Fruit fly (Drosophila melanogaster) Kc167 (cell line): ENCODE measurements around the gene dachs.

ENCODE experiments used
- Myc ChIP-seq: fragments of >200 bp; optimal IDR thresholded peaks from 2 replicates; lab custom pipeline; 2017; ENCODE audit warnings: missing external identifiers
- Sin3A ChIP-seq: fragments of >200 bp; optimal IDR thresholded peaks from 2 replicates; lab custom pipeline; 2018; ENCODE audit warnings: missing external identifiers
- psq ChIP-seq: fragments of >200 bp; optimal IDR thresholded peaks from 2 replicates; lab custom pipeline; 2017; ENCODE audit warnings: missing external identifiers

DNA sequence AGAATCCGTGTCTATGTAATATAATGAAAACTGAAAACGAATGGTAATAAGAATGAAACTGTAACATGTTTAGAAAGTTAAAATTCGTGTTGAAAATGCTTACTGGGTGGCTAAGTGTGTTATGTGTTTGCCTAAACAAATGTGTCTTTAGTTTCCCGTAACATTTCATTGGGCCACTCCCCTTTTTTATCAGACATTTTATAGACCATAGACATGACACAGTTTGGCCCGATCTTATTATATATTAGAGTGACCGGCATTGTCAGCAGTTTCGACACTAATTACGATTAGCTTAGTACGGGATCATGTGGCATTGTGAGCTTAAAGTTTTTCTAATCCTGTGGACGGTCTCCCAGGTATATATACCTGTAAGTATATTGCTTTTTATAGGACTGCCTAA lies 10.4 kb downstream of the dachs start, which contains the start of gene CheA29a:
- TF ChIP-seq Myc (lab: Kevin White, UChicago), result no peak
- TF ChIP-seq Sin3A (lab: Kevin White, UChicago), result no peak
- TF ChIP-seq psq (lab: Kevin White, UChicago), result no peak
